Fruit fly (Drosophila melanogaster) whole organism, embryonic: ENCODE measurements around the gene AstA.
A peak's percentile ranks its signal among the peaks of the same experiment; 100 is the strongest.

Source experiments
- Adf1 ChIP-seq: fragments of 200-800 bp; sonication (Bioruptor generic); IDR thresholded peaks from 2 replicates; pipeline ENCODE4 v1.3.6; 2022; ENCODE audit warnings: missing biosample characterization, missing genetic modification characterization
- Awh ChIP-seq: fragments of 200-800 bp; sonication (Bioruptor generic); IDR thresholded peaks from 2 replicates; pipeline ENCODE4, ENCODE4 v1.3.6; 2022; ENCODE audit warnings: missing biosample characterization, missing genetic modification characterization
- CG10979 ChIP-seq: fragments of 200-800 bp; sonication (Bioruptor generic); optimal IDR thresholded peaks from 2 replicates; lab custom pipeline; 2018; ENCODE audit warnings: missing biosample characterization, mild to moderate bottlenecking, missing genetic modification characterization, moderate library complexity
- CG12299 ChIP-seq: fragments of 200-800 bp; sonication (Bioruptor generic); optimal IDR thresholded peaks from 2 replicates; lab custom pipeline; 2018; ENCODE audit warnings: missing biosample characterization, mild to moderate bottlenecking, missing genetic modification characterization
- CG14050 ChIP-seq: fragments of 200-800 bp; sonication (Bioruptor generic); IDR thresholded peaks from 3 replicates; pipeline ENCODE4 v1.3.6; 2022; ENCODE audit warnings: missing biosample characterization, missing genetic modification characterization
- CG14441 ChIP-seq: fragments of 200-800 bp; sonication (Bioruptor generic); IDR thresholded peaks from 2 replicates; pipeline ENCODE4 v1.3.6; 2022; ENCODE audit warnings: missing biosample characterization, missing genetic modification characterization
- CG15011 ChIP-seq: fragments of 200-800 bp; sonication (Bioruptor generic); optimal IDR thresholded peaks from 3 replicates; lab custom pipeline; 2018; ENCODE audit warnings: missing biosample characterization, mild to moderate bottlenecking, missing genetic modification characterization
- CG15073 ChIP-seq: fragments of 200-800 bp; sonication (Bioruptor generic); optimal IDR thresholded peaks from 2 replicates; lab custom pipeline; 2016; ENCODE audit warnings: missing biosample characterization, missing genetic modification characterization
- CG16813 ChIP-seq: fragments of 200-800 bp; sonication (Bioruptor generic); IDR thresholded peaks from 3 replicates; pipeline ENCODE4 v1.3.6; 2022; ENCODE audit warnings: missing biosample characterization, missing genetic modification characterization; ENCODE audit not compliant: partially characterized antibody
- CG16815 ChIP-seq: fragments of 200-800 bp; sonication (Bioruptor generic); optimal IDR thresholded peaks from 3 replicates; lab custom pipeline; 2017; ENCODE audit warnings: missing biosample characterization, mild to moderate bottlenecking, missing genetic modification characterization
- CG17186 ChIP-seq: fragments of 200-800 bp; sonication (Bioruptor generic); optimal IDR thresholded peaks from 3 replicates; lab custom pipeline; 2017; ENCODE audit warnings: missing biosample characterization, missing genetic modification reagents, missing genetic modification characterization
- CG17829 ChIP-seq: fragments of 200-800 bp; optimal IDR thresholded peaks from 2 replicates; lab custom pipeline; 2019; ENCODE audit warnings: missing biosample characterization, mild to moderate bottlenecking, missing genetic modification characterization, moderate library complexity
- CG17912 ChIP-seq: fragments of 200-800 bp; sonication (Bioruptor generic); optimal IDR thresholded peaks from 2 replicates; lab custom pipeline; 2018; ENCODE audit warnings: missing biosample characterization, mild to moderate bottlenecking, missing genetic modification characterization
- CG30431 ChIP-seq: fragments of 200-800 bp; sonication (Bioruptor generic); optimal IDR thresholded peaks from 2 replicates; lab custom pipeline; 2017; ENCODE audit warnings: missing biosample characterization, missing genetic modification characterization
- CG34376 ChIP-seq: fragments of 200-800 bp; sonication (Bioruptor generic); optimal IDR thresholded peaks from 2 replicates; lab custom pipeline; 2018; ENCODE audit warnings: missing biosample characterization, mild to moderate bottlenecking, missing genetic modification characterization
- CG4617 ChIP-seq: fragments of 200-800 bp; sonication (Bioruptor generic); optimal IDR thresholded peaks from 3 replicates; lab custom pipeline; 2016; ENCODE audit warnings: missing biosample characterization, missing genetic modification characterization, borderline replicate concordance
- CG4820 ChIP-seq: fragments of 200-800 bp; sonication (Bioruptor generic); optimal IDR thresholded peaks from 3 replicates; lab custom pipeline; 2016; ENCODE audit warnings: missing biosample characterization, missing genetic modification characterization
- CG4854 ChIP-seq: fragments of 200-800 bp; sonication (Bioruptor generic); optimal IDR thresholded peaks from 2 replicates; lab custom pipeline; 2016; ENCODE audit warnings: missing biosample characterization, missing genetic modification characterization, inconsistent platforms
- CG5180 ChIP-seq: fragments of 200-800 bp; sonication (Bioruptor generic); optimal IDR thresholded peaks from 3 replicates; lab custom pipeline; 2017; ENCODE audit warnings: missing biosample characterization, missing genetic modification characterization, mild to moderate bottlenecking, moderate library complexity, missing genetic modification reagents
- CG6683 ChIP-seq: fragments of 200-800 bp; sonication (Bioruptor generic); optimal IDR thresholded peaks from 2 replicates; lab custom pipeline; 2017; ENCODE audit warnings: missing biosample characterization, mild to moderate bottlenecking, missing genetic modification characterization, missing genetic modification reagents
- CG7928 ChIP-seq: fragments of 200-800 bp; sonication (Bioruptor generic); optimal IDR thresholded peaks from 2 replicates; lab custom pipeline; 2017; ENCODE audit warnings: missing biosample characterization, mild to moderate bottlenecking, missing genetic modification characterization
- CG8478 ChIP-seq: fragments of >200 bp; optimal IDR thresholded peaks from 2 replicates; lab custom pipeline; 2018
- Dbx ChIP-seq: fragments of 200-800 bp; sonication (Bioruptor generic); IDR thresholded peaks from 3 replicates; pipeline ENCODE4 v1.3.6; 2022; ENCODE audit warnings: missing biosample characterization, missing genetic modification characterization
- Dfd ChIP-seq, 2 experiments: fragments of >200 bp; optimal IDR thresholded peaks; 2 replicates each; lab custom pipeline; 2017; ENCODE audit warnings: missing biosample characterization in 2 of 2, missing genetic modification characterization in 2 of 2
- Dip2 ChIP-seq: fragments of 200-800 bp; sonication (Bioruptor generic); IDR thresholded peaks from 2 replicates; pipeline ENCODE4 v1.3.6; 2022; ENCODE audit warnings: missing biosample characterization, missing genetic modification characterization
- Doc3 ChIP-seq: fragments of 200-800 bp; sonication (Bioruptor generic); IDR thresholded peaks from 3 replicates; pipeline ENCODE4 v1.3.6; 2022; ENCODE audit warnings: missing biosample characterization, missing genetic modification characterization; ENCODE audit not compliant: partially characterized antibody
- Drgx ChIP-seq: fragments of 200-800 bp; sonication (Bioruptor generic); IDR thresholded peaks from 2 replicates; pipeline ENCODE4 v1.3.6; 2022; ENCODE audit warnings: missing biosample characterization, missing genetic modification characterization
- Ets97D ChIP-seq: fragments of 200-800 bp; sonication (Bioruptor generic); optimal IDR thresholded peaks from 3 replicates; lab custom pipeline; 2016; ENCODE audit warnings: missing biosample characterization, missing genetic modification characterization
- HLH54F ChIP-seq: fragments of 200-800 bp; sonication (Bioruptor generic); optimal IDR thresholded peaks from 3 replicates; lab custom pipeline; 2016; ENCODE audit warnings: missing biosample characterization, missing genetic modification characterization
- HLHmδ ChIP-seq: fragments of 200-800 bp; sonication (Bioruptor generic); optimal IDR thresholded peaks from 2 replicates; lab custom pipeline; 2018; ENCODE audit warnings: missing biosample characterization, mild to moderate bottlenecking, missing genetic modification characterization, moderate library complexity
- Max ChIP-seq: fragments of 200-800 bp; sonication (Bioruptor generic); optimal IDR thresholded peaks from 2 replicates; lab custom pipeline; 2016; ENCODE audit warnings: missing biosample characterization, mild to moderate bottlenecking, missing genetic modification characterization
- NC2α ChIP-seq: fragments of 200-800 bp; sonication (Bioruptor generic); optimal IDR thresholded peaks from 2 replicates; lab custom pipeline; 2016; ENCODE audit warnings: missing biosample characterization, missing genetic modification characterization
- Optix ChIP-seq: fragments of 200-800 bp; sonication (Bioruptor generic); IDR thresholded peaks from 3 replicates; pipeline ENCODE4 v1.3.6; 2022; ENCODE audit warnings: missing biosample characterization, missing genetic modification characterization
- Scr ChIP-seq: fragments of 200-800 bp; sonication (Bioruptor generic); IDR thresholded peaks from 2 replicates; pipeline ENCODE4 v1.3.6; 2022; ENCODE audit warnings: missing biosample characterization, missing genetic modification characterization; ENCODE audit not compliant: partially characterized antibody
- ab ChIP-seq: fragments of 200-800 bp; sonication (Bioruptor generic); optimal IDR thresholded peaks from 2 replicates; lab custom pipeline; 2016; ENCODE audit warnings: missing biosample characterization, missing genetic modification characterization
- ac ChIP-seq: fragments of 200-800 bp; sonication (Bioruptor generic); optimal IDR thresholded peaks from 3 replicates; lab custom pipeline; 2017; ENCODE audit warnings: missing biosample characterization, mild to moderate bottlenecking, missing genetic modification characterization
- bsh ChIP-seq, 2 experiments: fragments of 200-800 bp; sonication (Bioruptor generic); optimal IDR thresholded peaks; 2 replicates each; lab custom pipeline; 2017 to 2018; ENCODE audit warnings: mild to moderate bottlenecking in 2 of 2, missing biosample characterization in 2 of 2, missing genetic modification characterization in 2 of 2, moderate library complexity in 1 of 2
- disco-r ChIP-seq: fragments of 200-800 bp; sonication (Bioruptor generic); optimal IDR thresholded peaks from 2 replicates; lab custom pipeline; 2016; ENCODE audit warnings: missing biosample characterization, missing genetic modification characterization
- ftz-f1 ChIP-seq: fragments of 200-800 bp; sonication (Bioruptor generic); optimal IDR thresholded peaks from 2 replicates; lab custom pipeline; 2016; ENCODE audit warnings: missing biosample characterization, missing genetic modification characterization
- ind ChIP-seq: fragments of 200-800 bp; sonication (Bioruptor generic); optimal IDR thresholded peaks from 3 replicates; lab custom pipeline; 2016; ENCODE audit warnings: missing biosample characterization, missing genetic modification characterization
- insv ChIP-seq, 2 experiments: fragments of 200-800 bp; sonication (Bioruptor generic); optimal IDR thresholded peaks; 3 replicates each; lab custom pipeline; 2016 to 2018; ENCODE audit warnings: missing biosample characterization in 2 of 2, missing genetic modification characterization in 2 of 2
- nau ChIP-seq: fragments of 200-800 bp; sonication (Bioruptor generic); optimal IDR thresholded peaks from 3 replicates; lab custom pipeline; 2017; ENCODE audit warnings: missing biosample characterization, mild to moderate bottlenecking, missing genetic modification characterization, missing genetic modification reagents
- otp ChIP-seq: fragments of 200-800 bp; sonication (Bioruptor generic); IDR thresholded peaks from 3 replicates; pipeline ENCODE4, ENCODE4 v1.3.6; 2022; ENCODE audit warnings: missing biosample characterization, missing genetic modification characterization
- psq ChIP-seq: fragments of 200-800 bp; sonication (Bioruptor generic); optimal IDR thresholded peaks from 2 replicates; lab custom pipeline; 2017; ENCODE audit warnings: missing biosample characterization, missing genetic modification characterization
- ro ChIP-seq: fragments of 200-800 bp; sonication (Bioruptor generic); IDR thresholded peaks from 2 replicates; pipeline ENCODE4 v1.3.6; 2022; ENCODE audit warnings: missing biosample characterization, missing genetic modification characterization
- sens-2 ChIP-seq: fragments of 200-800 bp; sonication (Bioruptor generic); IDR thresholded peaks from 2 replicates; pipeline ENCODE4 v1.3.6; 2022; ENCODE audit warnings: missing biosample characterization, missing genetic modification characterization
- stc ChIP-seq: fragments of 200-800 bp; sonication (Bioruptor generic); IDR thresholded peaks from 2 replicates; pipeline ENCODE4 v1.3.6; 2022; ENCODE audit warnings: missing biosample characterization, missing genetic modification characterization
- tx ChIP-seq: fragments of 200-800 bp; sonication (Bioruptor generic); optimal IDR thresholded peaks from 2 replicates; lab custom pipeline; 2016; ENCODE audit warnings: missing biosample characterization, missing genetic modification characterization
- z ChIP-seq: fragments of 200-800 bp; sonication (Bioruptor generic); IDR thresholded peaks from 3 replicates; pipeline ENCODE4 v1.3.6; 2022; ENCODE audit warnings: missing biosample characterization, missing genetic modification characterization

The AstA gene

dm6 chr3R:24771273-24772231 is 6.7 kb upstream of the AstA start, which contains the start of gene CG42331 (continued):
- peak; percentile 26 for TF ChIP-seq CG30431 (GFP tag; lab: Kevin White, UChicago)
- TF ChIP-seq CG7928 (GFP tag; lab: Kevin White, UChicago): no peak
- TF ChIP-seq CG14050 (GFP tag; lab: Robert Waterston, UW): peak; percentile 58
- TF ChIP-seq sens-2 (GFP tag; lab: Robert Waterston, UW): no peak
- peak; percentile 45 for TF ChIP-seq CG5180 (GFP tag; lab: Kevin White, UChicago)
- peak; percentile 46 for TF ChIP-seq nau
- TF ChIP-seq HLH54F (GFP tag; lab: Kevin White, UChicago): no peak
- peak; percentile 6 for TF ChIP-seq psq (GFP tag; lab: Kevin White, UChicago)
- peak; percentile 14 for TF ChIP-seq Ets97D (GFP tag; lab: Kevin White, UChicago)
- TF ChIP-seq disco-r: peak; percentile 9
- no peak for TF ChIP-seq ab (GFP tag; lab: Kevin White, UChicago)
- 0 out of 3 replicates have a peak, but pooled peaks have one; percentile 20 for TF ChIP-seq Dbx (GFP tag; lab: Robert Waterston, UW)
- TF ChIP-seq Dfd (GFP tag; optimal IDR thresholded peaks at IDR 0.05; lab: Kevin White, UChicago): no peak
- TF ChIP-seq CG34376 (GFP tag; lab: Kevin White, UChicago): peak; percentile 80
- no peak for TF ChIP-seq CG15073
- no peak for TF ChIP-seq CG8478 (lab: Kevin White, UChicago)
- TF ChIP-seq CG17829 (tag; lab: Kevin White, UChicago): peak; percentile 42
- TF ChIP-seq otp (GFP tag; lab: Robert Waterston, UW): no peak
- TF ChIP-seq NC2α (GFP tag; lab: Kevin White, UChicago): no peak
- TF ChIP-seq CG14441 (GFP tag; lab: Robert Waterston, UW): peak; percentile 65; the same call in 1 of the 2 replicates
- TF ChIP-seq stc: peak; percentile 58
- no peak for TF ChIP-seq Doc3 (GFP tag; lab: Robert Waterston, UW)
- no peak for TF ChIP-seq CG17186 (GFP tag; lab: Kevin White, UChicago)
- peak; percentile 9 for TF ChIP-seq CG15011 (GFP tag; lab: Kevin White, UChicago)
- TF ChIP-seq bsh (GFP tag; optimal IDR thresholded peaks at IDR 0.05; lab: Kevin White, UChicago): peak in 1 of 2 experiments; percentile 42
- TF ChIP-seq tx (GFP tag; lab: Kevin White, UChicago): peak; percentile 11
- TF ChIP-seq Max (GFP tag; lab: Kevin White, UChicago): peak; percentile 27
- no peak for TF ChIP-seq Awh
- TF ChIP-seq CG4854 (GFP tag; lab: Kevin White, UChicago): no peak
- no peak for TF ChIP-seq CG16815
- TF ChIP-seq z: peak; percentile 71; the same call in 2 of the 3 replicates
- TF ChIP-seq insv (GFP tag; optimal IDR thresholded peaks at IDR 0.05; lab: Kevin White, UChicago): no peak
- no peak for TF ChIP-seq ac
- TF ChIP-seq HLHmδ (GFP tag; lab: Kevin White, UChicago): no peak
- TF ChIP-seq CG12299: no peak
- TF ChIP-seq ro (GFP tag; lab: Robert Waterston, UW): no peak
- TF ChIP-seq CG6683 (GFP tag; lab: Kevin White, UChicago): peak; percentile 38
- peak; percentile 46 for TF ChIP-seq CG10979
- peak; percentile 71 for TF ChIP-seq Adf1 (GFP tag; lab: Robert Waterston, UW)
- peak; percentile 54 for TF ChIP-seq CG4820
- no peak for TF ChIP-seq Drgx (GFP tag; lab: Robert Waterston, UW)
- TF ChIP-seq Optix: no peak
- TF ChIP-seq Dip2 (GFP tag; lab: Robert Waterston, UW): no peak
- peak; percentile 65 for TF ChIP-seq ind (GFP tag; lab: Kevin White, UChicago)
- TF ChIP-seq ftz-f1 (GFP tag; lab: Kevin White, UChicago): no peak
- TF ChIP-seq CG17912 (GFP tag; lab: Kevin White, UChicago): no peak
- TF ChIP-seq CG4617: no peak
- no peak for TF ChIP-seq Scr
- no peak for TF ChIP-seq CG16813 (GFP tag; lab: Robert Waterston, UW)
